Fruit fly (Drosophila melanogaster): ENCODE measurements around the gene gry.

The gry gene

dm6 chr3L:3198447-3199402 is at the start of gene gry, which contains the start of gene CG32276:
Gene gry (plus strand): TSS chr3L:3199090.
Gene CG32276 (minus strand): TSS chr3L:3199047.
- TF ChIP-seq CG17801 (GFP tag; optimal IDR thresholded peaks at IDR 0.05; ENCODE audit: partially characterized antibody) = peak; percentile 89

DNA sequence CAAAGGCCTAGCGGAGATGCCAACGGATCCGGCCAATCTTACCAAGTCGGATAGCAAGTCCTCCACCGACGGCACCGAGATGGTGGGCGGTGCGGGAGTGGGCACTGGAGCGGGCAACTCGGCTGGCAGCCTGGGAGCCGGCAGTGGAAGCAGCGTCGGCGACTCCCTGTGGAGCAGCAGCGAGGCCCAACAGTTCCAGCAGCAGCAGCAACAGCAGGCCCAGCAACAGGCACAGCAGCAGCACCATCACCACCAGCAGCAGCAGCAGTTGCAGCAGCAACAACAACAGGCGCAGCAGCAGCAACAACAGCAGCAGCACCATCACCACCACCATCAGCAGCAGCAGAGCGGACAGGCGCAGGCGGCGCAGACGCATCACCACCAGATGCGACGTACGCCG is 48.5 kb upstream of the gry start:
- TF ChIP-seq CG17801 (GFP tag; optimal IDR thresholded peaks at IDR 0.05; ENCODE audit: partially characterized antibody) = no peak

DNA sequence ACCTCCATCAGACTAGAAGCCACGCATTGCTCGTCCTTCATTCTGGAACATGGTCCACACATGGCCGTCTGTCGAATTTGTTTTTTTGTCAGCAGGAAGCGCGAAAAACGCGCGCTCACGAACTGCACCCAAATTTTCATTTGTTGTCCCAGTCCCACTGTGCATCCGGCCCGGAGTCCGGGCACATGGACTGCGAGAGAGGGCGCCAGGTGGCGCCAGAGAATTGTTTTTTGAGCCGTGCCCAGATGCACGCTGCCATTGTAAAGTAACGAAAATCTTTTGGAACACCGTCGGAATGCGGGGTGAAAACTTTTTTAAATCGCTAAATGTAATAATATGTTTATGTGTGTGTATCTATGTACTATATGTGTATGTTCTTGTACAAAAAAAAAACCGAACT is 41.2 kb upstream of the gry start:
- TF ChIP-seq CG17801 (GFP tag; optimal IDR thresholded peaks at IDR 0.05; ENCODE audit: partially characterized antibody) = no peak

DNA sequence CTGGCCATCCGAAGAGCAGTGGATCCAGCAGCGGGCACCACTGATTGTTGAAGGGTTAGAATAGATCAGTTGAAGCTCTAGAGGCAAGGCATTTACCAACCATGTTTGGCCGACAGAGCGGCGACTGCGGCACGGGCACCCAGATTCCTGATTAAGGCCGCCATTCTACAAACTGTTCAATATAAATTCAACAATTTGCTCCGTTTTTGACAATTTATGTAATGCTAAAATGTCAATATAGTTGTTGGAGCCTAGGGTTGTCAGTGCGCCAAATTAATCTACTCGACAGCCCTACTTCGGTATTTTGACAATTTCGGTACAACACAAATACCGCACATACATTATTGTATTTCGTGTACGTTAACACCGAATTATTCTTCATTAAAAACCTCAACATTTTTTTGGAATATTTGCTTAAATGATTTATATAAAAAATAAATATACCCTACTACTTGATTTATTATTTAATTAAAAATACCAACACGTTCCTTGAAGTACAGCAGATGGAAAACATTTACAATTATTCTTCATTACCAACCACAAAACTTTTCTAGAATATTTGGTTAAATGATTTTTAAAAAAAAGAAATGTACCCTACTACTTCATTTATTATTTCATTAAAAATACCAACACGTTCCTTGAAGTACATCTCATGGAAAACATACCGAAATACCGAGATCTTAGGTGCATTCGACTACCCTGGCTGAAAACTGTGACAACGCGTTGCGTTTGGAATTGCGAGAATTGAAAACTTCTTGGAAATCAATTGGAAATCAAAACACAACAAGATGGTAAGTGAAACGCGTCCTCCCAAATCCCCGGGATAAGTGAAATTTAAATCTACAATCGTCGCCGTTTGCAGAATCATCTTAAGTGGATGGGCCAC is 39.3 kb upstream of the gry start, which contains the start of the genes ND-30 and CG15812:
Gene ND-30 (minus strand): TSS at position 270 of the 886 bp plus-strand sequence.
Gene CG15812 (plus strand): TSS at position 683 of the 886 bp plus-strand sequence.
- TF ChIP-seq CG17801 (GFP tag; optimal IDR thresholded peaks at IDR 0.05; ENCODE audit: partially characterized antibody) = no peak

- no peak for TF ChIP-seq CG17801 (GFP tag; optimal IDR thresholded peaks at IDR 0.05; ENCODE audit: partially characterized antibody)
Observed at dm6 chr3L:3161968-3162367, 36.9 kb upstream of the gry start, which contains the start of gene rasp. Gene rasp (plus strand): TSS chr3L:3162180.

DNA sequence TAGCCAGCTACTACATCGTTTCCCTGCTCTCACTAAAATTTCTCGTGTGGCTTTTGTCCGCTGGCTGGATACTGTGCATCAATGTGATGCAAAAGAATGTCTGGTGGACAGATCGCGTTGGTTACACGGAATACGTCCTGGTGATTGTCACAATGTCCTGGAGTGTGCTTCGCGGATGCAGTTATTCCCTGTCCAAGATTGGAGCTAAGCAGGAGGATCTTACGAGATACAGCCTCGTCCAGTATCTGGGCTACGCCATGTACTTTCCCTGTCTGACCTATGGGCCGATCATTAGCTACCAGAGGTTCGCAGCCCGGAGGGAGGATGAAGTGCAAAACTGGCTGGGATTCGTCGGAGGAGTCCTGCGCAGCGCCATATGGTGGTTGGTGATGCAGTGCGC is 36.3 kb upstream of the gry start:
- TF ChIP-seq CG17801 (GFP tag; optimal IDR thresholded peaks at IDR 0.05; ENCODE audit: partially characterized antibody) = no peak

DNA sequence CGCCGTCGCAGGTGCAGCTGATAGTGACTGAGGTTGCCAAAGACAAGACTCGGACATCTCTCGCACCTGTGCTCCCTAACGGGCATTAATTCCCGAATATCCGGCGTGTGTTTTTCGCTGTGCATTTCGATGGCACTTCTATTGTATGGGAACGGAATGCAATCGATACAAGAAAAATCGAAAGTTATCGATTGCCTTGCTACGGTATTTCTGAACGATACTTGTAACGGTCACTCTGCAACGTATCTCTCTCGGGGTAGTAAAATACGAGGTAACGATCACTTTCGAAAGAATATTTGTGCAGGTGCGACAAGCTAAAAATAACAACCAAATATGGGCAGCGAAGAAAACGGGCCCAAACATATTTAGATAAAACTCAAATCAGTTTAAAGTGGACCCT is 33.9 kb upstream of the gry start, which contains the start of gene CG32280:
Gene CG32280 (plus strand): TSS at position 231 of the 400 bp plus-strand sequence.
- peak; percentile 30 for TF ChIP-seq CG17801 (GFP tag; optimal IDR thresholded peaks at IDR 0.05; ENCODE audit: partially characterized antibody)

dm6 chr3L:3165399-3165798 is 33.5 kb upstream of the gry start:
- no peak for TF ChIP-seq CG17801 (GFP tag; optimal IDR thresholded peaks at IDR 0.05; ENCODE audit: partially characterized antibody)

dm6 chr3L:3166200-3166695 is 32.6 kb upstream of the gry start, which contains the start of gene Asciz:
Gene Asciz (minus strand): TSS chr3L:3166250.
- no peak for TF ChIP-seq CG17801 (GFP tag; optimal IDR thresholded peaks at IDR 0.05; ENCODE audit: partially characterized antibody)

dm6 chr3L:3169107-3169506 is 29.8 kb upstream of the gry start, which contains the start of the genes CG32278 and CG32281:
Gene CG32278 (plus strand): TSS chr3L:3169286.
Gene CG32281 (plus strand): TSS chr3L:3169375.
- no peak for TF ChIP-seq CG17801 (GFP tag; optimal IDR thresholded peaks at IDR 0.05; ENCODE audit: partially characterized antibody)

DNA sequence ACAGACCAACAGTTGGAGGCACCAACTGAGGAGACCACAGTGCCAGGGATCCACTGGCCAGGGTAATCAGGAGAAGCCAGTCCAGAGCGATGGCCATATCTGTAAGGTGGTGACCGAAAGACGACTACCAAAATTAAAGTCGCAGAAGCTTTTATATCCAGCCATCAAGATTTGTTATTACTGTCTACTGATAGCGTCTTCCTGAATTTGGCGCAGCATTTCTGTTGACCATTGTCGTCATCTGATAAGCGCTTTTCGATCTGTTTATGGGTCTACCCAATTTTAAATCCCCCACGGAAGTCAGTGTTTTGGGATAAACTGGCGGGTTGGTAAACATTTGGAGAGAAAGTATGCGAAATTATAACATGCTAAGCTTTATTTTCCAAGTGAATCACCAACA is 26.4 kb upstream of the gry start, which contains the start of gene CG14963:
Gene CG14963 (minus strand): TSS at position 101 of the 400 bp plus-strand sequence.
- TF ChIP-seq CG17801 (GFP tag; optimal IDR thresholded peaks at IDR 0.05; ENCODE audit: partially characterized antibody) = no peak

dm6 chr3L:3177872-3178271 is 21.0 kb upstream of the gry start:
- TF ChIP-seq CG17801 (GFP tag; optimal IDR thresholded peaks at IDR 0.05; ENCODE audit: partially characterized antibody) = no peak

DNA sequence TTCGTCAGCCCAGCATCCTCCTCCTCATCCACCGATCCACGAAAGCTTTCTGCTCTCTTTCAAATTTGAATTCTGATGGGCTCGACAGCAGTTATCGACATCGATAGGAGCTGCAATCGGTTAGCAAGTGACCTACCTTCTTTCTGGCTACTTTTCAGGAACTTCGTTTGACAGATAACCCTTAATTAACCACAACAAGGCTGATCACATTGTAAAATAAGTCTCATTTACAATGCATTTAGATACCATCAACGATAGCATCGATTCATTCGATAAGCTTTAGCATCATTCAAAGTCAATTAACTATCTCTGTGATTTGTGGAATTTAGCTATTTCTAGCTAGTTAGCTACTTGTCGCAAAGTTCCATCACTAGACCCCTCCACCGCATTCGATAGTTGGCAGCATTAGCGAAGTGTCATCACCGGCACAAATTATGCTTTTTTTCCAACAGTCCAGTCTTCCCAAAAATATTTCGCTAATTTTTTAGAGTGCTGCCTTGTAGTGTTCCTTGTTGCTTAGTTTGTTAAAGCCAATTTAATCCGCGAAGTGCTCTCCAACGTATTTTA is 20.3 kb upstream of the gry start, which contains the start of the genes MnM and Girdin:
Gene MnM (minus strand): TSS at position 51 of the 567 bp plus-strand sequence.
Gene Girdin (plus strand): TSS at position 401 of the 567 bp plus-strand sequence.
- TF ChIP-seq CG17801 (GFP tag; optimal IDR thresholded peaks at IDR 0.05; ENCODE audit: partially characterized antibody) = no peak

- TF ChIP-seq CG17801 (GFP tag; optimal IDR thresholded peaks at IDR 0.05; ENCODE audit: partially characterized antibody) = peak; percentile 92
Observed at dm6 chr3L:3179474-3179873, 19.4 kb upstream of the gry start.
